Fruit fly (Drosophila melanogaster) whole organism, embryonic: ENCODE measurements around the gene Fas1.
A peak's percentile ranks its signal among the peaks of the same experiment; 100 is the strongest.

Experiments
- Aef1 ChIP-seq: fragments of 200-800 bp; sonication (Bioruptor generic); IDR thresholded peaks from 3 replicates; pipeline ENCODE4 v1.3.6; 2022; ENCODE audit warnings: missing biosample characterization, missing genetic modification characterization
- Atf6 ChIP-seq: fragments of 200-800 bp; sonication (Bioruptor generic); IDR thresholded peaks from 2 replicates; pipeline ENCODE4 v1.3.6; 2022; ENCODE audit warnings: missing biosample characterization, missing genetic modification characterization
- CG1024 ChIP-seq: fragments of 200-800 bp; sonication (Bioruptor generic); IDR thresholded peaks from 2 replicates; pipeline ENCODE4 v1.3.6; 2022; ENCODE audit warnings: missing biosample characterization, missing genetic modification characterization
- CG10267 ChIP-seq: fragments of 200-800 bp; sonication (Bioruptor generic); optimal IDR thresholded peaks from 2 replicates; lab custom pipeline; 2018; ENCODE audit warnings: missing biosample characterization, mild to moderate bottlenecking, missing genetic modification characterization, moderate library complexity
- CG10321 ChIP-seq: fragments of 200-800 bp; sonication (Bioruptor generic); IDR thresholded peaks from 2 replicates; pipeline ENCODE4 v1.3.6; 2022; ENCODE audit warnings: missing biosample characterization, missing genetic modification characterization
- CG10654 ChIP-seq: fragments of 200-800 bp; sonication (Bioruptor generic); optimal IDR thresholded peaks from 2 replicates; lab custom pipeline; 2016; ENCODE audit warnings: missing biosample characterization, missing genetic modification characterization
- CG12071 ChIP-seq: fragments of 200-800 bp; sonication (Bioruptor generic); optimal IDR thresholded peaks from 3 replicates; lab custom pipeline; 2018; ENCODE audit warnings: missing biosample characterization, mild to moderate bottlenecking, missing genetic modification characterization
- CG12236 ChIP-seq: fragments of 200-800 bp; sonication (Bioruptor generic); optimal IDR thresholded peaks from 2 replicates; lab custom pipeline; 2016; ENCODE audit warnings: missing biosample characterization, missing genetic modification characterization
- CG13624 ChIP-seq: fragments of 200-800 bp; sonication (Bioruptor generic); optimal IDR thresholded peaks from 2 replicates; lab custom pipeline; 2016; ENCODE audit warnings: missing biosample characterization, missing genetic modification characterization
- CG15479 ChIP-seq: fragments of 200-800 bp; sonication (Bioruptor generic); optimal IDR thresholded peaks from 3 replicates; lab custom pipeline; 2019; ENCODE audit warnings: missing biosample characterization, mild to moderate bottlenecking, missing genetic modification characterization, moderate library complexity
- CG16813 ChIP-seq: fragments of 200-800 bp; sonication (Bioruptor generic); IDR thresholded peaks from 3 replicates; pipeline ENCODE4 v1.3.6; 2022; ENCODE audit warnings: missing biosample characterization, missing genetic modification characterization; ENCODE audit not compliant: partially characterized antibody
- CG16815 ChIP-seq: fragments of 200-800 bp; sonication (Bioruptor generic); optimal IDR thresholded peaks from 3 replicates; lab custom pipeline; 2017; ENCODE audit warnings: missing biosample characterization, mild to moderate bottlenecking, missing genetic modification characterization
- CG16863 ChIP-seq: fragments of 200-800 bp; sonication (Bioruptor generic); optimal IDR thresholded peaks from 3 replicates; lab custom pipeline; 2016; ENCODE audit warnings: missing biosample characterization, missing genetic modification characterization
- CG17802 ChIP-seq: fragments of 200-800 bp; sonication (Bioruptor generic); optimal IDR thresholded peaks from 2 replicates; lab custom pipeline; 2018; ENCODE audit warnings: missing biosample characterization, mild to moderate bottlenecking, missing genetic modification characterization, moderate library complexity
- CG1792 ChIP-seq: fragments of 200-800 bp; sonication (Bioruptor generic); optimal IDR thresholded peaks from 2 replicates; lab custom pipeline; 2016; ENCODE audit warnings: missing biosample characterization, missing genetic modification characterization
- CG30403 ChIP-seq: fragments of 200-800 bp; sonication (Bioruptor generic); optimal IDR thresholded peaks from 3 replicates; lab custom pipeline; 2016; ENCODE audit warnings: missing biosample characterization, missing genetic modification characterization
- CG31441 ChIP-seq: fragments of 200-800 bp; sonication (Bioruptor generic); IDR thresholded peaks from 2 replicates; pipeline ENCODE4 v1.3.6; 2022; ENCODE audit warnings: missing biosample characterization, missing genetic modification characterization
- CG34224 ChIP-seq: fragments of 200-800 bp; sonication (Bioruptor generic); IDR thresholded peaks from 3 replicates; pipeline ENCODE4 v1.3.6; 2022; ENCODE audit warnings: missing biosample characterization, missing genetic modification characterization; ENCODE audit not compliant: partially characterized antibody
- CG3726 ChIP-seq: fragments of 200-800 bp; sonication (Bioruptor generic); IDR thresholded peaks from 3 replicates; pipeline ENCODE4, ENCODE4 v1.3.6; 2022; ENCODE audit warnings: missing biosample characterization, missing genetic modification characterization
- CG42726 ChIP-seq: fragments of 200-800 bp; sonication (Bioruptor generic); IDR thresholded peaks from 2 replicates; pipeline ENCODE4 v1.3.6; 2022; ENCODE audit warnings: missing biosample characterization, missing genetic modification characterization; ENCODE audit not compliant: partially characterized antibody
- CG6654 ChIP-seq: fragments of 200-800 bp; sonication (Bioruptor generic); optimal IDR thresholded peaks from 2 replicates; lab custom pipeline; 2017; ENCODE audit warnings: missing biosample characterization, mild to moderate bottlenecking, missing genetic modification characterization
- CG7745 ChIP-seq: fragments of 200-800 bp; sonication (Bioruptor generic); optimal IDR thresholded peaks from 2 replicates; lab custom pipeline; 2018; ENCODE audit warnings: missing biosample characterization, mild to moderate bottlenecking, missing genetic modification characterization, moderate library complexity
- CG9876 ChIP-seq: fragments of 200-800 bp; sonication (Bioruptor generic); optimal IDR thresholded peaks from 2 replicates; lab custom pipeline; 2016; ENCODE audit warnings: missing biosample characterization, missing genetic modification characterization
- CTCF ChIP-seq: fragments of 200-800 bp; sonication (Bioruptor generic); optimal IDR thresholded peaks from 2 replicates; lab custom pipeline; 2017; ENCODE audit warnings: missing biosample characterization, mild to moderate bottlenecking, missing genetic modification characterization, moderate library complexity
- E2f2 ChIP-seq: fragments of 200-800 bp; sonication (Bioruptor generic); IDR thresholded peaks from 2 replicates; pipeline ENCODE4 v1.3.6; 2022; ENCODE audit warnings: missing biosample characterization, missing genetic modification characterization
- GATAe ChIP-seq: fragments of 200-800 bp; sonication (Bioruptor generic); conservative IDR thresholded peaks from 2 replicates; pipeline ENCODE4 v1.3.6; 2022; ENCODE audit warnings: missing biosample characterization, missing genetic modification characterization
- HLH3B ChIP-seq: fragments of 200-800 bp; sonication (Bioruptor generic); IDR thresholded peaks from 2 replicates; pipeline ENCODE4 v1.3.6; 2022; ENCODE audit warnings: missing biosample characterization, missing genetic modification characterization
- Hmr ChIP-seq: fragments of 200-800 bp; sonication (Bioruptor generic); optimal IDR thresholded peaks from 3 replicates; lab custom pipeline; 2017; ENCODE audit warnings: mild to moderate bottlenecking, missing biosample characterization, missing genetic modification reagents, missing genetic modification characterization
- Hr39 ChIP-seq: fragments of >200 bp; optimal IDR thresholded peaks from 2 replicates; lab custom pipeline; 2017
- Hsf ChIP-seq: fragments of 200-800 bp; sonication (Bioruptor generic); optimal IDR thresholded peaks from 3 replicates; lab custom pipeline; 2016; ENCODE audit warnings: missing biosample characterization, missing genetic modification characterization
- Lpt ChIP-seq: fragments of >200 bp; optimal IDR thresholded peaks from 2 replicates; lab custom pipeline; 2018; ENCODE audit warnings: missing biosample characterization, missing genetic modification characterization
- Rx ChIP-seq: fragments of 200-800 bp; sonication (Bioruptor generic); IDR thresholded peaks from 2 replicates; pipeline ENCODE4 v1.3.6; 2022; ENCODE audit warnings: missing biosample characterization, missing genetic modification characterization
- Scr ChIP-seq: fragments of 200-800 bp; sonication (Bioruptor generic); IDR thresholded peaks from 2 replicates; pipeline ENCODE4 v1.3.6; 2022; ENCODE audit warnings: missing biosample characterization, missing genetic modification characterization; ENCODE audit not compliant: partially characterized antibody
- Sox102F ChIP-seq: fragments of 200-800 bp; sonication (Bioruptor generic); optimal IDR thresholded peaks from 2 replicates; lab custom pipeline; 2018; ENCODE audit warnings: missing biosample characterization, mild to moderate bottlenecking, missing genetic modification characterization, moderate library complexity
- Spps ChIP-seq: fragments of 200-800 bp; sonication (Bioruptor generic); optimal IDR thresholded peaks from 2 replicates; lab custom pipeline; 2018; ENCODE audit warnings: missing biosample characterization, mild to moderate bottlenecking, missing genetic modification characterization
- amos ChIP-seq: fragments of 200-800 bp; sonication (Bioruptor generic); IDR thresholded peaks from 2 replicates; pipeline ENCODE4 v1.3.6; 2022; ENCODE audit warnings: missing biosample characterization, missing genetic modification characterization; ENCODE audit not compliant: partially characterized antibody
- az2 ChIP-seq: fragments of 200-800 bp; sonication (Bioruptor generic); optimal IDR thresholded peaks from 3 replicates; lab custom pipeline; 2016; ENCODE audit warnings: missing biosample characterization, missing genetic modification characterization
- cato ChIP-seq: fragments of 200-800 bp; sonication (Bioruptor generic); optimal IDR thresholded peaks from 2 replicates; lab custom pipeline; 2016; ENCODE audit warnings: missing biosample characterization, missing genetic modification characterization, borderline replicate concordance
- grau ChIP-seq: fragments of 200-800 bp; optimal IDR thresholded peaks from 3 replicates; lab custom pipeline; 2019; ENCODE audit warnings: missing biosample characterization, mild to moderate bottlenecking, missing genetic modification characterization, moderate library complexity
- gsb ChIP-seq: fragments of 200-800 bp; sonication (Bioruptor generic); IDR thresholded peaks from 2 replicates; pipeline ENCODE4 v1.3.6; 2022; ENCODE audit warnings: missing biosample characterization, missing genetic modification characterization
- hth ChIP-seq: fragments of >200 bp; optimal IDR thresholded peaks from 2 replicates; lab custom pipeline; 2017; ENCODE audit warnings: inconsistent platforms
- odd ChIP-seq: fragments of 200-800 bp; sonication (Bioruptor generic); optimal IDR thresholded peaks from 2 replicates; lab custom pipeline; 2017; ENCODE audit warnings: missing biosample characterization, mild to moderate bottlenecking, missing genetic modification characterization
- prd ChIP-seq, 3 experiments: fragments of >200 bp in 2 of 3; fragments of 200-800 bp in 1 of 3; sonication (Bioruptor generic) in 1 of 3; optimal IDR thresholded peaks in 2 of 3; IDR thresholded peaks in 1 of 3; 2 replicates in 2 of 3; 3 replicates in 1 of 3; pipeline versions ENCODE4 v1.3.6 to Lab custom; 2017 to 2022; ENCODE audit warnings: missing biosample characterization in 1 of 3, missing genetic modification characterization in 1 of 3
- pros ChIP-seq: fragments of 200-800 bp; sonication (Bioruptor generic); optimal IDR thresholded peaks from 3 replicates; lab custom pipeline; 2019; ENCODE audit warnings: missing biosample characterization, mild to moderate bottlenecking, missing genetic modification characterization, moderate library complexity
- pum ChIP-seq: fragments of 200-800 bp; sonication (Bioruptor generic); optimal IDR thresholded peaks from 2 replicates; lab custom pipeline; 2016; ENCODE audit warnings: missing biosample characterization, missing genetic modification characterization
- slp2 ChIP-seq: fragments of 200-800 bp; sonication (Bioruptor generic); optimal IDR thresholded peaks from 2 replicates; lab custom pipeline; 2016; ENCODE audit warnings: missing biosample characterization, missing genetic modification characterization
- so ChIP-seq: fragments of 200-800 bp; sonication (Bioruptor generic); IDR thresholded peaks from 3 replicates; pipeline ENCODE4 v1.3.6; 2022; ENCODE audit warnings: missing biosample characterization, missing genetic modification characterization
- sug ChIP-seq: fragments of 200-800 bp; optimal IDR thresholded peaks from 2 replicates; lab custom pipeline; 2019; ENCODE audit warnings: missing biosample characterization, mild to moderate bottlenecking, missing genetic modification characterization, moderate library complexity
- tap ChIP-seq: fragments of 200-800 bp; optimal IDR thresholded peaks from 3 replicates; lab custom pipeline; 2019; ENCODE audit warnings: missing biosample characterization, mild to moderate bottlenecking, missing genetic modification characterization, moderate library complexity
- vnd ChIP-seq: fragments of 200-800 bp; sonication (Bioruptor generic); IDR thresholded peaks from 3 replicates; pipeline ENCODE4 v1.3.6; 2022; ENCODE audit warnings: missing biosample characterization, missing genetic modification characterization; ENCODE audit not compliant: partially characterized antibody
- vvl ChIP-seq: fragments of 200-800 bp; sonication (Bioruptor generic); IDR thresholded peaks from 2 replicates; pipeline ENCODE4 v1.3.6; 2022; ENCODE audit warnings: missing biosample characterization, missing genetic modification characterization
- wek ChIP-seq: fragments of 200-800 bp; sonication (Bioruptor generic); optimal IDR thresholded peaks from 3 replicates; lab custom pipeline; 2018; ENCODE audit warnings: missing biosample characterization, mild to moderate bottlenecking, missing genetic modification characterization, moderate library complexity

The Fas1 gene

dm6 chr3R:16652091-16652490 is 27.1 kb downstream of the Fas1 start, which contains the start of gene CG14907 (continued):
- no peak for TF ChIP-seq CG1024 (GFP tag; lab: Robert Waterston, UW)
- TF ChIP-seq Hr39, result no peak
- TF ChIP-seq Rx (GFP tag; lab: Robert Waterston, UW), result no peak
- TF ChIP-seq sug (tag; lab: Kevin White, UChicago), result peak; percentile 30
- TF ChIP-seq CG30403 (GFP tag; lab: Kevin White, UChicago), result no peak
- no peak for TF ChIP-seq CG3726
- no peak for TF ChIP-seq CG6654 (GFP tag; lab: Kevin White, UChicago)
- no peak for TF ChIP-seq prd (optimal IDR thresholded peaks at IDR 0.05; lab: Kevin White, UChicago)
- TF ChIP-seq prd (GFP tag; IDR thresholded peaks at IDR 0.05; lab: Robert Waterston, UW), result no peak
- no peak for TF ChIP-seq hth (lab: Kevin White, UChicago)
- peak; percentile 32 for TF ChIP-seq CG17802
- TF ChIP-seq Hsf (GFP tag; lab: Kevin White, UChicago), result no peak
- TF ChIP-seq CG31441 (GFP tag; lab: Robert Waterston, UW), result no peak
- TF ChIP-seq CG16813 (GFP tag; lab: Robert Waterston, UW), result peak; percentile 53
- TF ChIP-seq Sox102F (GFP tag; lab: Kevin White, UChicago), result no peak
- no peak for TF ChIP-seq CG10321 (GFP tag; lab: Robert Waterston, UW)
- TF ChIP-seq CTCF (GFP tag; lab: Kevin White, UChicago), result no peak
- TF ChIP-seq tap (tag; lab: Kevin White, UChicago), result no peak
- no peak for TF ChIP-seq CG10267
- TF ChIP-seq CG10654 (GFP tag; lab: Kevin White, UChicago), result no peak
- 0 out of 2 replicates have a peak, but pooled peaks have one; percentile 20 for TF ChIP-seq vvl (GFP tag; lab: Robert Waterston, UW)
- no peak for TF ChIP-seq grau
- no peak for TF ChIP-seq pros (GFP tag; lab: Kevin White, UChicago)
- TF ChIP-seq gsb (GFP tag; lab: Robert Waterston, UW), result no peak
- no peak for TF ChIP-seq so (GFP tag; lab: Robert Waterston, UW)
- TF ChIP-seq CG42726 (GFP tag; lab: Robert Waterston, UW), result 0 out of 2 replicates have a peak, but pooled peaks have one; percentile 5
- TF ChIP-seq Scr (GFP tag; lab: Robert Waterston, UW), result peak; percentile 61
- TF ChIP-seq CG16863 (GFP tag; lab: Kevin White, UChicago), result no peak
- no peak for TF ChIP-seq Lpt
- no peak for TF ChIP-seq CG12236 (GFP tag; lab: Kevin White, UChicago)
- TF ChIP-seq slp2 (GFP tag; lab: Kevin White, UChicago), result no peak
- no peak for TF ChIP-seq Hmr (GFP tag; lab: Kevin White, UChicago)
- no peak for TF ChIP-seq CG1792 (GFP tag; lab: Kevin White, UChicago)
- no peak for TF ChIP-seq CG13624 (GFP tag; lab: Kevin White, UChicago)
- peak; percentile 69 for TF ChIP-seq CG34224 (GFP tag; lab: Robert Waterston, UW)
- peak; percentile 91 for TF ChIP-seq E2f2 (GFP tag; lab: Robert Waterston, UW)
- no peak for TF ChIP-seq CG15479 (GFP tag; lab: Kevin White, UChicago)
- no peak for TF ChIP-seq GATAe (GFP tag; lab: Robert Waterston, UW)
- TF ChIP-seq az2 (GFP tag; lab: Kevin White, UChicago), result no peak
- no peak for TF ChIP-seq Atf6
- TF ChIP-seq vnd, result peak; percentile 34; the same call in 1 of the 3 replicates
- TF ChIP-seq HLH3B, result no peak
- TF ChIP-seq CG12071, result no peak
- no peak for TF ChIP-seq Spps (tag; lab: Kevin White, UChicago)
- TF ChIP-seq CG7745 (tag; lab: Kevin White, UChicago), result no peak
- no peak for TF ChIP-seq odd (GFP tag; lab: Kevin White, UChicago)
- TF ChIP-seq wek (GFP tag; lab: Kevin White, UChicago), result no peak
- TF ChIP-seq amos (GFP tag; lab: Robert Waterston, UW), result peak; percentile 63; the same call in 1 of the 2 replicates
- no peak for TF ChIP-seq CG9876
- no peak for TF ChIP-seq CG16815 (GFP tag; lab: Kevin White, UChicago)
- no peak for TF ChIP-seq Aef1
- TF ChIP-seq cato, result no peak
- TF ChIP-seq pum (GFP tag; lab: Kevin White, UChicago), result no peak
